Worm (Caenorhabditis elegans) whole organism, L3 larva: Measurements from ENCODE around the gene W01D2.1.

Source experiments
- R02D3.7 ChIP-seq: fragments of 150-350 bp; optimal IDR thresholded peaks from 2 replicates; lab custom pipeline; 2014; ENCODE audit warnings: missing biosample characterization, missing genetic modification characterization
- ZK546.5 ChIP-seq: sonication (generic microtip); optimal IDR thresholded peaks from 2 replicates; lab custom pipeline; 2017; ENCODE audit warnings: missing biosample characterization, missing genetic modification characterization
- aly-2 ChIP-seq: fragments of 150-350 bp; optimal IDR thresholded peaks from 2 replicates; lab custom pipeline; 2014; ENCODE audit warnings: missing biosample characterization, missing genetic modification characterization
- ama-1 ChIP-seq: fragments of 150-350 bp; optimal IDR thresholded peaks from 2 replicates; lab custom pipeline; 2018
- ceh-16 ChIP-seq: sonication (generic microtip); optimal IDR thresholded peaks from 2 replicates; lab custom pipeline; 2017; ENCODE audit warnings: missing biosample characterization, missing genetic modification characterization
- ceh-28 ChIP-seq: fragments of 150-350 bp; optimal IDR thresholded peaks from 2 replicates; lab custom pipeline; 2014; ENCODE audit warnings: missing biosample characterization, missing genetic modification reagents, missing genetic modification characterization
- ceh-82 ChIP-seq: fragments of 150-350 bp; optimal IDR thresholded peaks from 2 replicates; lab custom pipeline; 2014; ENCODE audit warnings: missing biosample characterization, missing genetic modification characterization
- egl-27 ChIP-seq: sonication (generic microtip); optimal IDR thresholded peaks from 4 replicates; lab custom pipeline; 2017; ENCODE audit warnings: missing biosample characterization, missing genetic modification reagents, missing genetic modification characterization
- egl-5 ChIP-seq: fragments of 150-350 bp; optimal IDR thresholded peaks from 2 replicates; lab custom pipeline; 2017; ENCODE audit warnings: missing biosample characterization, missing genetic modification reagents, missing genetic modification characterization, inconsistent platforms
- elt-1 ChIP-seq: fragments of 150-350 bp; optimal IDR thresholded peaks from 2 replicates; lab custom pipeline; 2014; ENCODE audit warnings: missing biosample characterization, missing genetic modification characterization
- elt-2 ChIP-seq: sonication (generic microtip); optimal IDR thresholded peaks from 2 replicates; lab custom pipeline; 2016; ENCODE audit warnings: missing genetic modification reagents, mild to moderate bottlenecking, missing genetic modification characterization, missing compliant biosample characterization
- elt-3 ChIP-seq, 3 experiments: fragments of 150-350 bp in 1 of 3; sonication (generic microtip) in 2 of 3; optimal IDR thresholded peaks; 2 replicates in 2 of 3; 4 replicates in 1 of 3; lab custom pipeline; 2014 to 2017; ENCODE audit warnings: missing biosample characterization in 3 of 3, missing genetic modification characterization in 3 of 3
- eor-1 ChIP-seq, 2 experiments: fragments of 150-350 bp; optimal IDR thresholded peaks; 2 replicates each; lab custom pipeline; 2014 to 2018; ENCODE audit warnings: missing biosample characterization in 2 of 2, missing genetic modification characterization in 2 of 2
- fkh-10 ChIP-seq: sonication (generic microtip); optimal IDR thresholded peaks from 2 replicates; lab custom pipeline; 2017; ENCODE audit warnings: missing biosample characterization, missing genetic modification reagents, missing genetic modification characterization
- hmg-11 ChIP-seq: sonication (generic microtip); optimal IDR thresholded peaks from 2 replicates; lab custom pipeline; 2016; ENCODE audit warnings: missing genetic modification characterization, missing compliant biosample characterization
- lin-39 ChIP-seq: fragments of 150-350 bp; optimal IDR thresholded peaks from 2 replicates; lab custom pipeline; 2018; ENCODE audit warnings: missing biosample characterization, missing genetic modification reagents, missing genetic modification characterization
- lsy-12 ChIP-seq: sonication (generic microtip); optimal IDR thresholded peaks from 2 replicates; lab custom pipeline; 2016; ENCODE audit warnings: mild to moderate bottlenecking, missing genetic modification characterization, missing compliant biosample characterization
- mml-1 ChIP-seq: fragments of 150-350 bp; sonication (generic microtip); optimal IDR thresholded peaks from 3 replicates; lab custom pipeline; 2014; ENCODE audit warnings: missing biosample characterization, missing genetic modification characterization
- nfya-1 ChIP-seq: sonication (generic microtip); optimal IDR thresholded peaks from 2 replicates; lab custom pipeline; 2017; ENCODE audit warnings: missing genetic modification characterization, mild to moderate bottlenecking, missing compliant biosample characterization, antibody characterized with exemption, moderate library complexity; ENCODE audit not compliant: insufficient read depth
- nhr-23 ChIP-seq: fragments of 150-350 bp; optimal IDR thresholded peaks from 2 replicates; lab custom pipeline; 2014; ENCODE audit warnings: missing biosample characterization, missing genetic modification reagents, missing genetic modification characterization
- nhr-25 ChIP-seq: sonication (generic microtip); optimal IDR thresholded peaks from 2 replicates; lab custom pipeline; 2017; ENCODE audit warnings: missing biosample characterization, missing genetic modification characterization
- nhr-28 ChIP-seq: fragments of 150-350 bp; optimal IDR thresholded peaks from 2 replicates; lab custom pipeline; 2014; ENCODE audit warnings: missing biosample characterization, missing genetic modification characterization
- nhr-43 ChIP-seq: sonication (generic microtip); optimal IDR thresholded peaks from 2 replicates; lab custom pipeline; 2016; ENCODE audit warnings: mild to moderate bottlenecking, missing genetic modification characterization, missing compliant biosample characterization; ENCODE audit not compliant: poor library complexity, severe bottlenecking
- nhr-67 ChIP-seq: fragments of 150-350 bp; optimal IDR thresholded peaks from 2 replicates; lab custom pipeline; 2014; ENCODE audit warnings: missing biosample characterization, missing genetic modification characterization
- nhr-76 ChIP-seq: fragments of 150-350 bp; sonication (generic microtip); optimal IDR thresholded peaks from 5 replicates; lab custom pipeline; 2014; ENCODE audit warnings: missing biosample characterization, missing genetic modification characterization
- nhr-77 ChIP-seq: fragments of 150-350 bp; optimal IDR thresholded peaks from 2 replicates; lab custom pipeline; 2014; ENCODE audit warnings: missing biosample characterization, missing genetic modification characterization
- pha-4 ChIP-seq: fragments of 150-350 bp; optimal IDR thresholded peaks from 2 replicates; lab custom pipeline; 2014; ENCODE audit warnings: missing biosample characterization, missing genetic modification reagents, missing genetic modification characterization
- pqm-1 ChIP-seq: fragments of 150-350 bp; optimal IDR thresholded peaks from 2 replicates; lab custom pipeline; 2017; ENCODE audit warnings: missing biosample characterization, missing genetic modification characterization, inconsistent platforms
- skn-1 ChIP-seq: fragments of 150-350 bp; optimal IDR thresholded peaks from 2 replicates; lab custom pipeline; 2014; ENCODE audit warnings: missing biosample characterization, missing genetic modification characterization
- snpc-4 ChIP-seq: fragments of 150-350 bp; optimal IDR thresholded peaks from 2 replicates; lab custom pipeline; 2014; ENCODE audit warnings: missing biosample characterization, missing genetic modification characterization
- zag-1 ChIP-seq: fragments of 150-350 bp; optimal IDR thresholded peaks from 2 replicates; lab custom pipeline; 2014; ENCODE audit warnings: missing biosample characterization, missing genetic modification characterization
- ztf-4 ChIP-seq: fragments of 150-350 bp; optimal IDR thresholded peaks from 2 replicates; lab custom pipeline; 2014; ENCODE audit warnings: missing biosample characterization, missing genetic modification characterization

W01D2.1 gene

DNA sequence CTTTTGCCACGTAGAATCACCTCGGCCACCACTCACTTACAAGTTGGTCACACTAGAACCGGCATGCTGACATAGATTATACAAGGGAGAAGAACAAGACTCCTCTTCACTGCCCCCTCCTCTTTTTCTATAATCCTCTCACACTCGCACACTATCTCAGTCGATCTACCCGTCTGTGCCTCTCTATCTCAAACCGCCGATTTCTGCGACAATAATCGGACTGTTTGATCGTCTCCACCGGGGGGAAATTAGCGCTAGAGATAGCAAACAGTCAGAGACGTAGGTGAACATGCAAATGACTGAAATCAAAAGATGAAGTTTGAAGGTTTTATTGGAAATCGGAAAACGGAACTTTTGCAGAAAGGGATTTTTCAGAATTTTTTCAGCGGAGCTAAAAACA is 7.1 kb downstream of the W01D2.1 start (continued):
- TF ChIP-seq snpc-4 (tag; lab: Kevin White, UChicago), result no peak
- peak; percentile 56 for TF ChIP-seq skn-1 (tag; lab: Kevin White, UChicago)
- TF ChIP-seq nhr-77, result no peak
- no peak for TF ChIP-seq nhr-28 (tag; lab: Kevin White, UChicago)
- no peak for TF ChIP-seq R02D3.7 (tag; lab: Kevin White, UChicago)
- TF ChIP-seq pha-4 (tag; lab: Kevin White, UChicago), result peak; percentile 88
- no peak for TF ChIP-seq nhr-67
- no peak for TF ChIP-seq egl-27 (tag; lab: Kevin White, UChicago)
- no peak for TF ChIP-seq aly-2 (tag; lab: Kevin White, UChicago)
- TF ChIP-seq elt-1 (tag; lab: Kevin White, UChicago), result peak; percentile 71
- peak; percentile 30 for TF ChIP-seq ceh-82
- TF ChIP-seq, all 47 proteins: peak for 14

DNA sequence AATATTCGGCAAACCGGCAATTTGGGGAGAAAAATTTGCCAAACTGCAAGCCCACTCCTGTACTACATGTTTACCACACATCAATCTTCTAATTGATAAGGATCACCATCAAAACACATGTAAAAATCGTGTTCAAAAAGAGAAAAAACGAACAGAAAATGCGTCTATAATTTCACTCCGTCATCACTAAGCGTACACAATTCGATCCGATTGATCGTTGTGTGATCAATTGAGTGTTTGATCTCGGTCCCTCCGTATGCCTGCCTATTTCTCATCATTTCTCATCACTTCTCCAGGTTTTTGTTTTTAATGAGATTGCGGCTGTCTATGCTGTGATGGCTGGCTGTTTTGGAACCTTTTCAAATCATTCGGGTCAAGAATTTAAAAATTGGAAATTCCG is 10.1 kb downstream of the W01D2.1 start:
- TF ChIP-seq nhr-43 (tag; lab: Kevin White, UChicago), result peak; percentile 75
- TF ChIP-seq R02D3.7 (tag; lab: Kevin White, UChicago), result no peak
- TF ChIP-seq nfya-1 (tag; lab: Kevin White, UChicago), result peak; percentile 23
- no peak for TF ChIP-seq lsy-12 (tag; lab: Kevin White, UChicago)
- no peak for TF ChIP-seq nhr-23 (tag; lab: Kevin White, UChicago)

DNA sequence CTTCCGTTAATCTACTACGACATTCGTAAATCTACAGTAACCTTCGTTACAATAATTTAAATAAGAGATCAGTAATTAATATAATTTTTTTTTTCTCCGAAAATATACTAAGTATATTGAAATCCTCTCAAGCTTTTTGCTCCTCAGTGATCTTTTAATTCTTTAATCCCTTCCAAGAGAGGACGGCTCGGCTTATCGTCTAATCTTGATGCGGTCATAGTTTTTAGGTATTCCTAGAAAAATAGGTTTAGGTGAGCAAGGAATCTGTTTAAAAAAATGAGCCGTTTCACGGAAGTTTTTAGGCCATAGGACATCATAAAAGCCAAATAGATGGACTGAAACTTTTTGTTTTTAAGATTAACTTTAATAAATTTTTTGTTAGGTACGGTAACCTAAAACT is 16.7 kb downstream of the W01D2.1 start:
- TF ChIP-seq pqm-1 (tag; lab: Kevin White, UChicago), result no peak
- no peak for TF ChIP-seq nhr-43 (tag; lab: Kevin White, UChicago)
- TF ChIP-seq snpc-4 (tag; lab: Kevin White, UChicago), result no peak
- TF ChIP-seq egl-5 (tag; lab: Kevin White, UChicago), result no peak
- TF ChIP-seq nhr-25 (tag; lab: Kevin White, UChicago), result no peak
- TF ChIP-seq lin-39 (tag; lab: Kevin White, UChicago), result no peak
- TF ChIP-seq hmg-11 (tag; lab: Kevin White, UChicago), result no peak
- no peak for TF ChIP-seq zag-1
- TF ChIP-seq ama-1 (lab: Kevin White, UChicago), result no peak
- TF ChIP-seq mml-1, result no peak
- TF ChIP-seq eor-1 (tag; optimal IDR thresholded peaks at IDR 0.05; lab: Kevin White, UChicago), result no peak
- no peak for TF ChIP-seq nhr-77
- no peak for TF ChIP-seq ceh-16 (tag; lab: Kevin White, UChicago)
- TF ChIP-seq ceh-82, result no peak
- no peak for TF ChIP-seq R02D3.7 (tag; lab: Kevin White, UChicago)
- no peak for TF ChIP-seq fkh-10 (GFP tag; lab: Kevin White, UChicago)
- TF ChIP-seq, all 47 proteins: peak for 0

DNA sequence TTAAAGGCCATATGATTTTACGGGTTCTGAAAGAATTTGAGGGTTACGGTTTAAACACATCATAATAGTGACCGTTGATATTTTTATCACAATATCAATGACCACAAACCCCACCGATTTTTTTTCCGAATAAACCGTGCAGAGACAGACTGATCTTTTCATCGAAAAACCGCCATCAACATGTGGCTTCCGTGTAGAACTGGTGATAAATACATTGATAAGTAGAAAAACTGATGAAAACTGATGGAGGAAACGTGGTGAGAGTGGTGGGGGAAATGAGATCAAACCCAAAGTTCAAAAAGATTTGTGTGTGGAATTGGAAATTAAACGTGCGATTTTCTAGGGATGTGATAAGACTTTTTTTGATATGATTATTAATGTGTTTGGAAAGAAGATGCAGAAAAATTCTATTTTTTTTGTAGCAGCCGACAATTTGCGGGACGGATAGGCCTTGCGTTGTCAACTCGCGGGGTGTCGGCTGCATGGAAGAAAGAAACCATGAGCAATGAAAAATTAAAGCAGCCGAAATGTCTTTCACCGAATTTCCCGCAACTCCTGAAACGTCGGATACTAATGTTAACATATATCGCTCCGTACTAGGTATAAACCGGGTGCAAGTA is 23.4 kb downstream of the W01D2.1 start:
- TF ChIP-seq nhr-23 (tag; lab: Kevin White, UChicago), result peak; percentile 67
- no peak for TF ChIP-seq ZK546.5
- peak in 1 of 3 experiments; percentile 29 for TF ChIP-seq elt-3 (tag; optimal IDR thresholded peaks at IDR 0.05; lab: Kevin White, UChicago)
- TF ChIP-seq ceh-28 (tag; lab: Kevin White, UChicago), result peak; percentile 7
- TF ChIP-seq nhr-43 (tag; lab: Kevin White, UChicago), result peak; percentile 57
- TF ChIP-seq nhr-76 (tag; lab: Kevin White, UChicago), result peak; percentile 38
- peak; percentile 3 for TF ChIP-seq elt-2
- TF ChIP-seq nhr-28 (tag; lab: Kevin White, UChicago), result no peak

DNA sequence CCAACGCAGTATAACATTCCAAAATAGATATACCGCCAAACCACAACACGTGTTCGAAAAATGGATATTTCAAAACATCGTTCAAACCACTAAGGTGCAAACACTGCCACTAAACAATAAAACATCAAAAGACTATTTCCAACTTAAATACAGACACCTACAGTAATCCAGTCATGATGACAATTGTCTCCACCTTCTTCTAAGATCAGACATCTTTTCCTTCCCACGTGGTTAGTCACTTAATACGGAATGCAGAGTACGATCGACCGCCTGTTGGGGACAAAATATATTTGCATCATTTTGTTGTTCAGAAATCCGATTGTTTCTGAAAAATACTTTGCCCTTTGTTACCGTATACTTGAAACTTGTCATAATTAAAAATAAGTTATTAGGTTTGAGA is 25.9 kb downstream of the W01D2.1 start:
- TF ChIP-seq nhr-77, result no peak
- peak; percentile 54 for TF ChIP-seq nhr-43 (tag; lab: Kevin White, UChicago)
- no peak for TF ChIP-seq nhr-67

DNA sequence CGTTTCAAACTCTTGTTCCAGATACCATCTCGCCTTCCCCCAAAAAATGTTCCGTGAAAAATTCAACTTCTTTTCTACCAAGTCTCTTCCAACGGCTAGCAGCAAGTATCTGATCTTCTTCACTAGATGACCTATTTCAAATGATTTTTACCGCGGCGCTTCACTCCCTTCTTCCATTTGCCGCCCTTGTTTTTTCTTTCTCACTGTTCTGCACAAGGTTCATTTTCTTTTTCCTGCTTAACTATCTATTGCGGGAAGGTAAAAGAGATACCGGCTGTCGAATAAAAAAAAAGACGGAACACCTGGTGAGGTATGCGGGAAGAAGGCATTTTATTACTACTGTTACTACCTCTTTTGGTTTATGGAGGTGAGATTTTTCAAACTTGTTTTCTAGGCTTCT is 27.7 kb downstream of the W01D2.1 start, which contains the start of gene cdh-7:
cdh-7 (plus strand) TSS at position 214 of the 400 bp plus-strand sequence.
- TF ChIP-seq fkh-10 (GFP tag; lab: Kevin White, UChicago), result no peak
- no peak for TF ChIP-seq ztf-4 (tag; lab: Kevin White, UChicago)
- peak; percentile 18 for TF ChIP-seq nhr-23 (tag; lab: Kevin White, UChicago)
